Fruit fly (Drosophila melanogaster): ENCODE data around the gene CG33795.

Gene CG33795

DNA sequence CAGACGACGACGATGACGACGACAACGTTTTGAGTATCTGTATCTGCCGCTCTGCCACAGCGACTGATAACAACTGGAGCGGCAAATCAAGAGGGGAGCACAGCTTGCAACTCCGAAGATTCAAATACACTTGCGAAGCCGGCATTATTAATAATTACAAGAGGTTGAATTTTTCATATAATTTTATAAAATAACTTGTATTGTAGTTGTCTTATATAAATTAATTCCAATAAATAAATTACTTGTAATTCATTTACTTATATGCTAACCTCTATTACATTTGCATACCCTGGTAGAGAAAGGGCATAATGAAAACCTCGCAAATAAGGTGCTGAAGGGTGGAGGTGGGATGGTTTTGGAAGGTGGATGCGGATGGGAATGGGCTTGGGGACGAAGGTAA, 32.9 kb upstream of the CG33795 start:
- TF ChIP-seq CG8478 (optimal IDR thresholded peaks at IDR 0.05) (no peak), Dll (optimal IDR thresholded peaks at IDR 0.05) (no peak), EcR (GFP tag; optimal IDR thresholded peaks at IDR 0.05) (no peak), pan (optimal IDR thresholded peaks at IDR 0.05) (no peak), usp (GFP tag; optimal IDR thresholded peaks at IDR 0.05) (no peak), psq (optimal IDR thresholded peaks at IDR 0.05) (no peak)

DNA sequence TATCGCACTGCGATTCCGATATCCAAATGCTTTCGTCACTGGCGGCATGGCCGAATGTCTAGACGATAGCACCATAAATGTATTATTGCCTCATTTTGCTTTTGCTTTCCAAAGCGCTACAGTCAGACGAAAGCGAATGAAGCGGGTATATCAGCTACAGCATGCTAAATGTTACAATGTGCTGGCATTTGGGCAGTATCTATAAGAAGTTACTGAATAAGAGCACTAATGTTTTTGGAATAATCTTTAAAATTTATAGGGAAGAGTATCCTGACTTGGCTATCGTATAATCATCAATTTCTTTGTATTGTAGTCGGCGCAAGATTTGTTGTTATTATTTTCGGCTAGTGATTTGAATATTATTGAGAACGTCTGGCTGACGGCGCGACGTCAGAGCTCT, 32.1 kb upstream of the CG33795 start:
- TF ChIP-seq EcR (GFP tag; optimal IDR thresholded peaks at IDR 0.05) (no peak), usp (GFP tag; optimal IDR thresholded peaks at IDR 0.05) (no peak), psq (optimal IDR thresholded peaks at IDR 0.05) (no peak), pan (optimal IDR thresholded peaks at IDR 0.05) (no peak), Dll (optimal IDR thresholded peaks at IDR 0.05) (no peak), CG8478 (optimal IDR thresholded peaks at IDR 0.05) (no peak)

- no peak for TF ChIP-seq CG8478 (optimal IDR thresholded peaks at IDR 0.05)
- TF ChIP-seq EcR (GFP tag; optimal IDR thresholded peaks at IDR 0.05) = no peak
- no peak for TF ChIP-seq Dll (optimal IDR thresholded peaks at IDR 0.05)
- TF ChIP-seq usp (GFP tag; optimal IDR thresholded peaks at IDR 0.05) = no peak
- TF ChIP-seq pan (optimal IDR thresholded peaks at IDR 0.05) = no peak
- no peak for TF ChIP-seq psq (optimal IDR thresholded peaks at IDR 0.05)
Observed at dm6 chr3L:16202550-16202949, 31.4 kb upstream of the CG33795 start.

DNA sequence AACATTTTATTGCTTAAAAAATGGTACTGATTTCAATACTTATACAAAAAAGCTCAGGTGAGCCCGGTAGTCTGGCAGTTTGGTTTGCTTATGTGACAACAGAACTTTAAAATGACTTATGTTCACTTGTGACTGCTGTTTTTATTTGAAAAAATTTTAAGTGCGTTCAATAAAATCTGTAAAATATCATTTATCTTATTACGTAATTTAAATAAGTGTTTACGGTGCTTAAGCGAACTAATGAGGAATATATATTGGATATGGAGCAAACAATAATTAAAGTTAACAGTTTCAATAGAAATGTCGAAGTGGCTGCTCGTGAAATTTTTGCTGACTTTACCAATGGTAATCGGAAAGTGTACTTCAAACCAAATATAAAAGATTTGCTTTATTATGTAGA, 29.8 kb upstream of the CG33795 start, which contains the start of gene dls:
Gene dls, plus strand, starts transcription at position 301 of the 400 bp plus-strand sequence.
- TF ChIP-seq EcR (GFP tag; optimal IDR thresholded peaks at IDR 0.05) (no peak), usp (GFP tag; optimal IDR thresholded peaks at IDR 0.05) (no peak)

DNA sequence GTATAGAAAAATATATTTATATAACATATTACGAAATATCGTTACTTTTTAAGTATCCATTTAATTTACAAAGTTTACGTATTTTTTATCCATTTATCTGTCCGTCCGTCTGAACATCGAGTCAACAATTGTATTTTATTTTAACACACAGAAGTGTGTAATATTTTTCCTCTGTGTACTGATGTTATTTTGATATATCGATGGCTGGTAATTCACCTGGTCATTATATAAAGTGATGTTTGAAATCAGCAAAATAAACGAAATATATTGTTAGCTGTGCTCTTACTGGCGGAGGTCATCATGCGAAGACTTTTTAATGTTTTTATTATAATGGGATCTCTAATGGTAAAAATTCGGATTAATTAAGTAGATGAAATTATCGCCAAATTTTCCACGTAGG, 28.7 kb upstream of the CG33795 start, which contains the start of gene CG33689:
Gene CG33689, plus strand, starts transcription at position 301 of the 400 bp plus-strand sequence.
- TF ChIP-seq usp (GFP tag; optimal IDR thresholded peaks at IDR 0.05) = no peak
- TF ChIP-seq EcR (GFP tag; optimal IDR thresholded peaks at IDR 0.05) = no peak
- no peak for TF ChIP-seq CG8478 (optimal IDR thresholded peaks at IDR 0.05)
- no peak for TF ChIP-seq pan (optimal IDR thresholded peaks at IDR 0.05)
- no peak for TF ChIP-seq psq (optimal IDR thresholded peaks at IDR 0.05)
- TF ChIP-seq Dll (optimal IDR thresholded peaks at IDR 0.05) = no peak

DNA sequence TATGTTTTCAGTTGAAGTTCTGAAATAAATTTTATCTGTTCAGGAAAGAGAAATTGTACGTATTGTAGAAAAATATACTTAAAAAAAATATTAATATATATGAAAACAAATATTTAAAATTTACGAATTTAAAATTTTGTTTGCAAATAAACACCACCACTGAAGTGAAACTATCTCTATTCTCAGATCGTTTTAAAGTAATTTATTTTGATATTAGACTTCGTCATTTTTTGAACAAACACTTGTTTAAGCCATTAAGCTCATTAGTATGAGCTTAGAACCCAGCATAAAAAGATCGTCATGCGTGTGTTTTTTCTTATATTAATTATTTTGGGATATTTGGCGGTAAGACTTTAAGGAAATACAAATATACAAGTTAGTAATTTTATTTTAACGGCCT, 27.7 kb upstream of the CG33795 start, which contains the start of gene CG33688:
Gene CG33688, plus strand, starts transcription at position 301 of the 400 bp plus-strand sequence.
- no peak for TF ChIP-seq EcR (GFP tag; optimal IDR thresholded peaks at IDR 0.05)
- no peak for TF ChIP-seq Dll (optimal IDR thresholded peaks at IDR 0.05)
- no peak for TF ChIP-seq usp (GFP tag; optimal IDR thresholded peaks at IDR 0.05)
- no peak for TF ChIP-seq psq (optimal IDR thresholded peaks at IDR 0.05)
- TF ChIP-seq pan (optimal IDR thresholded peaks at IDR 0.05) = no peak

DNA sequence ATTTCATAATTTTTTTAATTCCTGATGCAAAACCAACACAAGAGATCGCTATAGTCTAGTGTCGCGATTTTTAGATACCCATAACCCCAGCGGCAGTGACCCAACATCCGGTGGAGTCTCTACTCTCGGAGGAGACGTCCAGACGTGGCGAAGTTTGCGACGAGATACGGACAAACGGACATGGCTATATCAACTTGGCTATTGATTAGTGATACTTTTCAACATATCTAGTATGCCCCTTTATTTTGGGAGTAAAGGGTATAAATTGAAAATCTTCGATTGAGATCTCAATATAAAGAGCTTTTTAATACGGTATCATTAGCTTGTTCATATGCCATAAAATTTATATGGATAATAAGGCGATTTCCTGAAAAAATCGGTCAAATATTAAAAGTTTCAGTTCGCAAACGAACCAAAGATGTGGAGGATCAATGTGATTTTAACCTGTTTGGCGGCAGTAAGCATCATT, 26.3 kb upstream of the CG33795 start, which contains the start of gene CG33687:
Gene CG33687, plus strand, starts transcription at position 419 of the 469 bp plus-strand sequence.
- TF ChIP-seq usp (GFP tag; optimal IDR thresholded peaks at IDR 0.05) (no peak), EcR (GFP tag; optimal IDR thresholded peaks at IDR 0.05) (no peak), psq (optimal IDR thresholded peaks at IDR 0.05) (no peak), CG8478 (optimal IDR thresholded peaks at IDR 0.05) (no peak), Dll (optimal IDR thresholded peaks at IDR 0.05) (no peak), pan (optimal IDR thresholded peaks at IDR 0.05) (no peak)

DNA sequence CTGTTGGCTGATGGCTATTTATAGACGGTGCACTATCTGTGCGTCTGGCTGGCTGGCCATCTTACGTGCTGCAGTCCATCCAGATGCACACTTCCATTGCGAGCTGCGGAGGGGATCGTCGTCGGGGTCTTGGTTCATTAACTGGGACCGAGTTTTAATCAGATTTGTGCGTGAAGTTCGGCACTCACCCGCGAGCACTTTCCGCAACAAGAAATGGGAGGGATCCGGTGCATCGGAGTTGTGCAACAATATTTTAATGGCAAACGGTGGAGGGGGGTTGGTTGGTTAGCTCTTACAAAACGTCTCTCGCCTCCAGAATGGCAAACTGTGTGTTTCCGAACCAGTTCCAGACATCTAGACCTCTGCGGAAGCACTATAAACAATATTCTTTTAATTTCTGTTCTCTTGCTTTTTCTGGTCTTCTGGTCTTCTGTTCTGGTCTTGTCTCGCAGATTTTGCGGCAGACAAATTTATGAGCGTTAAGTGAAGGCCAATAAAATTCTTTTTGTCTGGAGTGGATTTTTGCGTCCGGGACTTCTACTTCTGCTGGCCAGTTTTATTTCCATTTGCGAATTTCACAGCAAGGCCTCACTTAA, 25.5 kb upstream of the CG33795 start:
- TF ChIP-seq CG8478 (optimal IDR thresholded peaks at IDR 0.05) = no peak
- peak in 1 of 2 experiments; percentile 50 for TF ChIP-seq EcR (GFP tag; optimal IDR thresholded peaks at IDR 0.05)
- TF ChIP-seq pan (optimal IDR thresholded peaks at IDR 0.05) = no peak

DNA sequence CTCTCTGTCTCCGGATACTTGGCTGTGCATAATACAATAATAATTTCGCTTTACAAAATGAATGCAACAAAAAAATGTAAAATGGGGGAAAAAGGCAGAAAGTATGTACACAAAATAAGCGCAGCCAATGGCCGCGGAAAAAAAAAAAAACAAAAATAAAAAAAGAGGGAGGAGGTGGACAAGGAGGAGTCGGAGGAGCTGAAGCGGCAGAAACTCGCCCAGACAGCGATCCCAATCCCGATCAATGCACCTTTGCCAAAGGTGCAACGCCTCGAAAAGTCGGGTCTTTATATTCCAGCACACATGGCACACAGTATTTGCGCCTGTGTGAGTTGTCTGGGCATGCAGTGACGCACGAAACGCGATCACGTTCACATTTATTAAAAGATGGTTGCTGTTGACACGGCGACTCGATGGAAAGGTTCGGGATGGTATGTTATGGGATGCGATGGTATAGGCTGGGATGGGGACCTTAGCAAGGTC, 24.3 kb upstream of the CG33795 start:
- TF ChIP-seq CG8478 (optimal IDR thresholded peaks at IDR 0.05) = no peak
- TF ChIP-seq EcR (GFP tag; optimal IDR thresholded peaks at IDR 0.05) = peak; percentile 92 to 96

dm6 chr3L:16193851-16194709, 22.9 kb upstream of the CG33795 start:
- peak in 1 of 2 experiments; percentile 70 for TF ChIP-seq EcR (GFP tag; optimal IDR thresholded peaks at IDR 0.05)
- TF ChIP-seq usp (GFP tag; optimal IDR thresholded peaks at IDR 0.05) = no peak

DNA sequence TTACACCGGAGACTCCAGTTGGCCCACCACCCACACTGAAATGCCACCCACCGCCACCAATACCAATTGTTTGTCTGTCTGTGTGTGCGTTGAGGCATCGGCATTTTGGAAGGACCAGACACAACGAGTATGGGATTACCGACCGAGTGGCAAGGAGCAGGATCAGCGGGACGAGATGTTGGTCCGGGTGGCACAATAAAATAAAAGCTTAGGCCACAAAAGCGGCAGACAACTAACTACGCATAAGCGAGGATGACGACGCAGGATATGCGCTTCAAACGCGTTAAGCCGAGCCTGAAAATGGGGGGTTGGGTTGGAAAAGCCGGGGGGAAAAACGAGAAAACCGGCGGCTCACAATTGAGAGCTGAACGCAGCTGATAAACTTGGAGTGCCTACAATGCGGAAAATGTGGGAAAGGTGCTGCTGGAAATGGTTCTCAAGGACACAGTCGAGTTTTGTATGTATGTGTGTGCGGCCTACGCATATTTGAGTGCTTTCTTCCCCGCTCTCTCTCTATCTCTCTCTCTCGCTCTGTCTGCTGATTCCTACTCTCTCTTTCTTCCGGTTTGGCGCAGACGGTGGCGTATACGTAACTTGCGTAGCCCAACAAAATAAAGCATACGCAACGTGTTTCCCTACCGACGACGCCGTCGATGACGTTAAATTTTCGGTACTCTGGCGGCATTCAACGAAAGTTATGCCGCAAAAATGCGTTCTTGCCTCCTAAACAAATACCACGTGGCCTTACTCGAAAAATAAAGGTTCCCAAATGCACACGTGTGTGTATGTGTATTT, 21.6 kb upstream of the CG33795 start:
- no peak for TF ChIP-seq CG8478 (optimal IDR thresholded peaks at IDR 0.05)
- no peak for TF ChIP-seq Dll (optimal IDR thresholded peaks at IDR 0.05)
- TF ChIP-seq usp (GFP tag; optimal IDR thresholded peaks at IDR 0.05) = no peak
- TF ChIP-seq EcR (GFP tag; optimal IDR thresholded peaks at IDR 0.05) = no peak

DNA sequence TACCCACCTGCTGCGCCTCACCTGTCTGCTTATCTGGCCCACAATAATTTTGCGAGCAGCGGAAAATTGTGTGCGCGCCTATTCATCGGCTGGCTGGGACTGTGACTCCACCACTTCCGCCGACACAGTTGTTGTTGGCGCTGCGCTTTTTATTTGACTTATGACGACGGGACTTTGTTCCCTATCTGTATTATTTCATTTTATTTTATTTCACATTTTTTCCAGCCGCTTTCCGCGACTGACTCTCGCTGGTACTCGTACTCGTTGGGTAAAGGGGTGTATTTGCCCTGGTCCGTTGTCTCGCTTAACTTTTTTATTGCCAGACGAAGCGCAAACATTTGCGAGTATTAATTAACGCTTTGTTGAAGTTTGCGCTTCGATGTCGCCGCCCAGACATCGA, 19.7 kb upstream of the CG33795 start:
- TF ChIP-seq psq (optimal IDR thresholded peaks at IDR 0.05) = no peak
- no peak for TF ChIP-seq EcR (GFP tag; optimal IDR thresholded peaks at IDR 0.05)
- TF ChIP-seq Dll (optimal IDR thresholded peaks at IDR 0.05) = no peak
- TF ChIP-seq CG8478 (optimal IDR thresholded peaks at IDR 0.05) = no peak
- TF ChIP-seq usp (GFP tag; optimal IDR thresholded peaks at IDR 0.05) = no peak

Measured in whole organism.